Worm (Caenorhabditis elegans): ENCODE data around the gene cnc-9.

DNA sequence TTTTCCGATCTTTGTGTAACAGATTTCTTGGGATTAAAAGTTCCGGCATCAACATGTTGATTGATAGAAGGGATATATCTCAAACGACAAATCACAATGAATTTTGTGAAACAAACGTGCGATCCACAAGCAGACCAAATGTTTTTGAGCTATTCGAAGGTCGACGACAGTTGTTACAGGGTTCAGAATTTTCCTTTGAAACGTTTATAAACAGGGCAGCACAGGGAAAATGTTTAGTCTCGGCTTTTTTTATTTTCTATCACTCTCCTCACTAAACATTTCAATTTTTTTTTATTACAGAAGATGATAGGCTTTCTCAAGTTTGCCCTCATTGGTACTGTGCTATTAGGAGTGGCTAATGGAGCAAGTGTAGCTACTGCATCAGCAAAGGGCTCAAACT, 35.0 kb downstream of the cnc-9 start, which contains the start of gene exc-13:
- no peak for TF ChIP-seq lsy-2 (tag; optimal IDR thresholded peaks at IDR 0.05)
- no peak for TF ChIP-seq ama-1 (optimal IDR thresholded peaks at IDR 0.05)
- no peak for TF ChIP-seq fos-1 (tag; optimal IDR thresholded peaks at IDR 0.05)
- no peak for TF ChIP-seq dpl-1 (GFP tag; optimal IDR thresholded peaks at IDR 0.05)

Data from whole organism, L4 larva.